Worm (Caenorhabditis elegans): ENCODE data around the gene T04A8.7.

T04A8.7 gene

ce11 chrIII:4721750-4722149 lies 26.6 kb downstream of the T04A8.7 start, which contains the start of gene acy-1 (continued):
- peak in 1 of 2 experiments; percentile 30 for TF ChIP-seq unc-62 (GFP tag; optimal IDR thresholded peaks at IDR 0.05 in 1 of 2)
- no peak for TF ChIP-seq unc-62 (tag; optimal IDR thresholded peaks at IDR 0.05)
- TF ChIP-seq ZK337.2 (GFP tag; IDR thresholded peaks at IDR 0.05) = no peak
- TF ChIP-seq Y75B8A.6 (GFP tag; IDR thresholded peaks at IDR 0.05) = no peak

ce11 chrIII:4723922-4724321 lies 28.8 kb downstream of the T04A8.7 start:
- TF ChIP-seq rbr-2 (tag; optimal IDR thresholded peaks at IDR 0.05) (peak; percentile 21), tag-97 (GFP tag; IDR thresholded peaks at IDR 0.05) (no peak), Y5F2A.4 (GFP tag; optimal IDR thresholded peaks at IDR 0.05) (no peak), mdt-29 (GFP tag; IDR thresholded peaks at IDR 0.05) (no peak), nhr-11 (tag; optimal IDR thresholded peaks at IDR 0.05) (peak; percentile 4), unc-62 (GFP tag; optimal IDR thresholded peaks at IDR 0.05 in 1 of 2) (peak in 1 of 2 experiments; percentile 70), unc-62 (tag; optimal IDR thresholded peaks at IDR 0.05) (no peak), hmg-1.1 (GFP tag; IDR thresholded peaks at IDR 0.05) (0 out of 2 replicates have a peak, but pooled peaks have one; percentile 16), ceh-20 (GFP tag; IDR thresholded peaks at IDR 0.05) (peak; percentile 52; the same call in 1 of the 2 replicates), ctbp-1 (GFP tag; IDR thresholded peaks at IDR 0.05) (peak; percentile 67; the same call in 1 of the 2 replicates), mep-1 (tag; optimal IDR thresholded peaks at IDR 0.05) (peak; percentile 42), fkh-10 (GFP tag; optimal IDR thresholded peaks at IDR 0.05) (peak; percentile 45), aha-1 (tag) (peak; percentile 50), lsy-2 (tag; optimal IDR thresholded peaks at IDR 0.05) (peak in 1 of 2 experiments; percentile 34)

ce11 chrIII:4731295-4731988 lies 36.3 kb downstream of the T04A8.7 start, which contains the start of gene F17C8.3:
F17C8.3 (plus strand) TSS chrIII:4731938.
- TF ChIP-seq daf-12 (tag; optimal IDR thresholded peaks at IDR 0.05) = no peak
- no peak for TF ChIP-seq fkh-10 (GFP tag; optimal IDR thresholded peaks at IDR 0.05)
- no peak for TF ChIP-seq dmd-8 (GFP tag; IDR thresholded peaks at IDR 0.05)
- TF ChIP-seq nhr-25 (tag; optimal IDR thresholded peaks at IDR 0.05; ENCODE audit: borderline replicate concordance, insufficient read depth) = no peak
- 0 out of 2 replicates have a peak, but pooled peaks have one; percentile 63 for TF ChIP-seq tra-1 (GFP tag; IDR thresholded peaks at IDR 0.05)
- TF ChIP-seq unc-62 (GFP tag; optimal IDR thresholded peaks at IDR 0.05 in 1 of 2) = peak in 1 of 2 experiments; percentile 93
- TF ChIP-seq unc-62 (tag; optimal IDR thresholded peaks at IDR 0.05) = no peak
- no peak for TF ChIP-seq zip-11 (GFP tag; IDR thresholded peaks at IDR 0.05)
- TF ChIP-seq nhr-11 (tag; optimal IDR thresholded peaks at IDR 0.05) = peak; percentile 45
- TF ChIP-seq Y105C5A.15 (GFP tag; IDR thresholded peaks at IDR 0.05) = no peak
- peak in 1 of 2 experiments; percentile 29 for TF ChIP-seq lsy-2 (tag; optimal IDR thresholded peaks at IDR 0.05)
- peak; percentile 69 for TF ChIP-seq hlh-11 (tag; optimal IDR thresholded peaks at IDR 0.05)
- no peak for TF ChIP-seq dmd-9 (GFP tag; IDR thresholded peaks at IDR 0.05)
- no peak for TF ChIP-seq F26F4.8 (GFP tag; conservative IDR thresholded peaks at IDR 0.05)
- TF ChIP-seq daf-16 (GFP tag; optimal IDR thresholded peaks at IDR 0.05) = peak in 1 of 2 experiments; percentile 87
- no peak for TF ChIP-seq daf-16 (tag; optimal IDR thresholded peaks at IDR 0.05)
- TF ChIP-seq nhr-102 (tag; optimal IDR thresholded peaks at IDR 0.05) = no peak

- no peak for TF ChIP-seq nhr-76 (tag; optimal IDR thresholded peaks at IDR 0.05)
- TF ChIP-seq fos-1 (tag; optimal IDR thresholded peaks at IDR 0.05) = no peak
- TF ChIP-seq lin-38 (GFP tag; IDR thresholded peaks at IDR 0.05) = no peak
- TF ChIP-seq daf-19 (GFP tag; conservative IDR thresholded peaks at IDR 0.05) = no peak
- no peak for TF ChIP-seq R02D3.7 (tag; optimal IDR thresholded peaks at IDR 0.05)
- TF ChIP-seq spr-3 (GFP tag; optimal IDR thresholded peaks at IDR 0.05) = no peak
- TF ChIP-seq mep-1 (tag; optimal IDR thresholded peaks at IDR 0.05) = no peak
- TF ChIP-seq tag-97 (GFP tag; IDR thresholded peaks at IDR 0.05) = no peak
- no peak for TF ChIP-seq snpc-4 (tag; optimal IDR thresholded peaks at IDR 0.05)
- no peak for TF ChIP-seq ceh-62 (tag; optimal IDR thresholded peaks at IDR 0.05)
- no peak for TF ChIP-seq hlh-30 (tag; optimal IDR thresholded peaks at IDR 0.05; ENCODE audit: insufficient read depth)
Observed at ce11 chrIII:4734056-4734455, 38.9 kb downstream of the T04A8.7 start, which contains the start of gene F17C8.9. F17C8.9 (plus strand) TSS chrIII:4734356.

All from whole organism, L4 larva.